Worm (Caenorhabditis elegans) whole organism, early embryonic: Measurements from ENCODE around the gene F20D1.22.

ENCODE experiments used
- F13C5.2 ChIP-seq: sonication (generic microtip); optimal IDR thresholded peaks from 2 replicates; lab custom pipeline; 2017; ENCODE audit warnings: mild to moderate bottlenecking, missing genetic modification characterization, inconsistent platforms, missing compliant biosample characterization
- ceh-13 ChIP-seq: fragments of 200-800 bp; sonication (Bioruptor generic); optimal IDR thresholded peaks from 2 replicates; lab custom pipeline; 2018; ENCODE audit warnings: mild to moderate bottlenecking, missing genetic modification characterization, missing compliant biosample characterization
- hmg-4 ChIP-seq: fragments of 200-800 bp; sonication (Bioruptor generic); optimal IDR thresholded peaks from 2 replicates; lab custom pipeline; 2018; ENCODE audit warnings: mild to moderate bottlenecking, missing genetic modification characterization, missing compliant biosample characterization

DNA sequence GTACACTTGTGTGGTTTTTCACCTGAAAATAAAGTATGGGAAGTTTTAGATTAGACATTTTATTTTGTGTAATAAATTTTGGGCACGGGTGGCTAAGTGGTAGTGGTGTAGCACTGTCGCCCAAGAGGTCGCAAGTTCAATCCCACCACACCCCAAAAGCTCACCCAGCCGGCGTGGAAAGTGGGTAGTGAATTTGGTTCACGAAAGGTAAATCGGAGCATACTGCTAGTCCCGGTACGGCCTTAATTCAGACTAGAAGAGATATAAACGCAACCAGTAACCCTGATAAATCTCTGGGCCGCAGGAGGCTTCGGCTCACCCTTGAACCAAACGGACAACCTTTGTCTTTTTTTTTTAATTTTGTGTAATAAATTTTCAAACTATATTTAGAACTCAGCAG is 14.8 kb upstream of the F20D1.22 start:
- TF ChIP-seq hmg-4 (GFP tag; lab: Kevin White, UChicago) = no peak
- TF ChIP-seq F13C5.2 (tag; lab: Kevin White, UChicago) = no peak
- TF ChIP-seq ceh-13 = no peak
